Worm (Caenorhabditis elegans) whole organism, late embryonic: ENCODE measurements around the gene let-268.

ENCODE experiments used
- C08G9.2 ChIP-seq: sonication (generic microtip); optimal IDR thresholded peaks from 2 replicates; lab custom pipeline; 2016; ENCODE audit warnings: mild to moderate bottlenecking, missing genetic modification characterization, moderate library complexity, missing compliant biosample characterization
- C38D4.7 ChIP-seq: fragments of 200-800 bp; sonication (Bioruptor generic); optimal IDR thresholded peaks from 2 replicates; lab custom pipeline; 2018; ENCODE audit warnings: mild to moderate bottlenecking, missing genetic modification characterization, moderate library complexity, missing compliant biosample characterization
- K09A11.1 ChIP-seq: sonication (generic microtip); optimal IDR thresholded peaks from 2 replicates; lab custom pipeline; 2017; ENCODE audit warnings: antibody characterized with exemption, mild to moderate bottlenecking, missing genetic modification characterization, missing compliant biosample characterization; ENCODE audit not compliant: insufficient read depth
- Y22D7AL.16 ChIP-seq: sonication (generic microtip); optimal IDR thresholded peaks from 2 replicates; lab custom pipeline; 2016; ENCODE audit warnings: missing genetic modification characterization, missing compliant biosample characterization
- ahr-1 ChIP-seq: sonication (generic microtip); optimal IDR thresholded peaks from 2 replicates; lab custom pipeline; 2016; ENCODE audit warnings: missing genetic modification characterization, missing compliant biosample characterization
- ama-1 ChIP-seq: fragments of 150-350 bp; optimal IDR thresholded peaks from 2 replicates; lab custom pipeline; 2014
- ceh-14 ChIP-seq: sonication (generic microtip); optimal IDR thresholded peaks from 2 replicates; lab custom pipeline; 2016; ENCODE audit warnings: missing genotype, missing genetic modification characterization, missing compliant biosample characterization
- ceh-18 ChIP-seq: sonication (generic microtip); optimal IDR thresholded peaks from 2 replicates; lab custom pipeline; 2016; ENCODE audit warnings: missing genetic modification characterization, missing compliant biosample characterization
- ceh-19 ChIP-seq: fragments of 200-800 bp; sonication (Bioruptor generic); optimal IDR thresholded peaks from 2 replicates; lab custom pipeline; 2018; ENCODE audit warnings: mild to moderate bottlenecking, missing genetic modification characterization, missing compliant biosample characterization
- ceh-2 ChIP-seq: sonication (generic microtip); optimal IDR thresholded peaks from 2 replicates; lab custom pipeline; 2016; ENCODE audit warnings: missing genotype, missing genetic modification characterization, missing compliant biosample characterization
- ceh-22 ChIP-seq: sonication (generic microtip); optimal IDR thresholded peaks from 2 replicates; lab custom pipeline; 2017; ENCODE audit warnings: missing biosample characterization, missing genetic modification characterization
- ceh-31 ChIP-seq: sonication (generic microtip); optimal IDR thresholded peaks from 2 replicates; lab custom pipeline; 2016; ENCODE audit warnings: missing genetic modification characterization, missing compliant biosample characterization
- ceh-45 ChIP-seq: fragments of 200-800 bp; sonication (Bioruptor generic); IDR thresholded peaks from 2 replicates; pipeline ENCODE4 v1.3.6; 2022; ENCODE audit warnings: missing genetic modification reagents, missing genetic modification characterization, missing compliant biosample characterization
- ceh-48 ChIP-seq: sonication (generic microtip); optimal IDR thresholded peaks from 2 replicates; lab custom pipeline; 2016; ENCODE audit warnings: missing genetic modification characterization, inconsistent platforms, missing compliant biosample characterization
- ceh-6 ChIP-seq: fragments of 200-800 bp; sonication (Bioruptor generic); optimal IDR thresholded peaks from 2 replicates; lab custom pipeline; 2018; ENCODE audit warnings: mild to moderate bottlenecking, missing genetic modification characterization, missing compliant biosample characterization
- dve-1 ChIP-seq: sonication (generic microtip); optimal IDR thresholded peaks from 2 replicates; lab custom pipeline; 2017; ENCODE audit warnings: antibody characterized with exemption, mild to moderate bottlenecking, missing genetic modification characterization, missing compliant biosample characterization
- elt-4 ChIP-seq: sonication (generic microtip); optimal IDR thresholded peaks from 2 replicates; lab custom pipeline; 2016; ENCODE audit warnings: missing genetic modification characterization, missing compliant biosample characterization
- eyg-1 ChIP-seq: sonication (generic microtip); optimal IDR thresholded peaks from 2 replicates; lab custom pipeline; 2016; ENCODE audit warnings: missing genotype, missing genetic modification characterization, missing compliant biosample characterization
- fax-1 ChIP-seq: sonication (generic microtip); optimal IDR thresholded peaks from 2 replicates; lab custom pipeline; 2016; ENCODE audit warnings: missing genotype, missing genetic modification characterization, missing compliant biosample characterization
- fkh-10 ChIP-seq: fragments of 150-350 bp; optimal IDR thresholded peaks from 2 replicates; lab custom pipeline; 2014; ENCODE audit warnings: missing biosample characterization, missing genetic modification reagents, missing genetic modification characterization
- hlh-15 ChIP-seq: sonication (generic microtip); optimal IDR thresholded peaks from 2 replicates; lab custom pipeline; 2016; ENCODE audit warnings: missing genetic modification characterization, missing compliant biosample characterization
- hlh-30 ChIP-seq: sonication (generic microtip); optimal IDR thresholded peaks from 2 replicates; lab custom pipeline; 2017; ENCODE audit warnings: antibody characterized with exemption, missing genetic modification characterization, missing compliant biosample characterization; ENCODE audit not compliant: insufficient read depth
- hlh-6 ChIP-seq: sonication (generic microtip); optimal IDR thresholded peaks from 2 replicates; lab custom pipeline; 2016; ENCODE audit warnings: missing genotype, missing genetic modification characterization, missing compliant biosample characterization
- hlh-8 ChIP-seq: sonication (generic microtip); optimal IDR thresholded peaks from 2 replicates; lab custom pipeline; 2016; ENCODE audit warnings: missing genotype, missing genetic modification characterization, missing compliant biosample characterization
- lim-6 ChIP-seq: sonication (generic microtip); optimal IDR thresholded peaks from 2 replicates; lab custom pipeline; 2016; ENCODE audit warnings: missing genetic modification characterization, missing compliant biosample characterization
- nfya-1 ChIP-seq: sonication (generic microtip); optimal IDR thresholded peaks from 2 replicates; lab custom pipeline; 2017; ENCODE audit warnings: missing genetic modification characterization, mild to moderate bottlenecking, missing compliant biosample characterization, antibody characterized with exemption, moderate library complexity
- npax-4 ChIP-seq: sonication (generic microtip); optimal IDR thresholded peaks from 2 replicates; lab custom pipeline; 2016; ENCODE audit warnings: missing genetic modification characterization, missing compliant biosample characterization
- odd-2 ChIP-seq: sonication (generic microtip); optimal IDR thresholded peaks from 2 replicates; lab custom pipeline; 2017; ENCODE audit warnings: antibody characterized with exemption, mild to moderate bottlenecking, missing genetic modification characterization, missing compliant biosample characterization
- pat-9 ChIP-seq: fragments of 200-800 bp; sonication (Bioruptor generic); optimal IDR thresholded peaks from 2 replicates; lab custom pipeline; 2018; ENCODE audit warnings: mild to moderate bottlenecking, missing genetic modification characterization, moderate library complexity, missing compliant biosample characterization
- pqm-1 ChIP-seq: sonication (generic microtip); optimal IDR thresholded peaks from 2 replicates; lab custom pipeline; 2016; ENCODE audit warnings: missing genetic modification characterization, missing compliant biosample characterization
- ref-2 ChIP-seq: sonication (generic microtip); optimal IDR thresholded peaks from 2 replicates; lab custom pipeline; 2016; ENCODE audit warnings: missing genetic modification characterization, missing compliant biosample characterization
- rnt-1 ChIP-seq: sonication (generic microtip); optimal IDR thresholded peaks from 2 replicates; lab custom pipeline; 2016; ENCODE audit warnings: missing genetic modification characterization, missing compliant biosample characterization
- sdc-2 ChIP-seq: sonication (generic microtip); optimal IDR thresholded peaks from 2 replicates; lab custom pipeline; 2016; ENCODE audit warnings: missing genotype, missing genetic modification characterization, missing compliant biosample characterization
- sox-2 ChIP-seq: fragments of 200-800 bp; sonication (Bioruptor generic); IDR thresholded peaks from 2 replicates; pipeline ENCODE4 v1.3.6; 2022; ENCODE audit warnings: missing genetic modification reagents, missing genetic modification characterization, missing compliant biosample characterization
- sox-4 ChIP-seq: sonication (generic microtip); optimal IDR thresholded peaks from 2 replicates; lab custom pipeline; 2017; ENCODE audit warnings: mild to moderate bottlenecking, missing genetic modification characterization, inconsistent platforms, missing compliant biosample characterization
- syd-9 ChIP-seq: sonication (generic microtip); optimal IDR thresholded peaks from 2 replicates; lab custom pipeline; 2016; ENCODE audit warnings: mild to moderate bottlenecking, missing genetic modification characterization, moderate library complexity, missing compliant biosample characterization
- tbx-2 ChIP-seq: sonication (generic microtip); optimal IDR thresholded peaks from 2 replicates; lab custom pipeline; 2016; ENCODE audit warnings: missing genetic modification characterization, missing compliant biosample characterization
- tbx-7 ChIP-seq: sonication (generic microtip); optimal IDR thresholded peaks from 2 replicates; lab custom pipeline; 2016; ENCODE audit warnings: missing genotype, missing genetic modification characterization, missing compliant biosample characterization
- ttx-3 ChIP-seq: sonication (generic microtip); optimal IDR thresholded peaks from 2 replicates; lab custom pipeline; 2016; ENCODE audit warnings: missing genetic modification reagents, missing genetic modification characterization, missing compliant biosample characterization
- unc-42 ChIP-seq: sonication (generic microtip); optimal IDR thresholded peaks from 2 replicates; lab custom pipeline; 2016; ENCODE audit warnings: missing genotype, missing genetic modification characterization, missing compliant biosample characterization
- unc-55 ChIP-seq: sonication (generic microtip); optimal IDR thresholded peaks from 2 replicates; lab custom pipeline; 2017; ENCODE audit warnings: missing biosample characterization, missing genetic modification reagents, missing genetic modification characterization
- zip-5 ChIP-seq: sonication (generic microtip); optimal IDR thresholded peaks from 2 replicates; lab custom pipeline; 2016; ENCODE audit warnings: missing genetic modification characterization, missing compliant biosample characterization
- ztf-16 ChIP-seq: sonication (generic microtip); optimal IDR thresholded peaks from 2 replicates; lab custom pipeline; 2017; ENCODE audit warnings: missing genetic modification characterization, missing compliant biosample characterization

let-268 gene

DNA sequence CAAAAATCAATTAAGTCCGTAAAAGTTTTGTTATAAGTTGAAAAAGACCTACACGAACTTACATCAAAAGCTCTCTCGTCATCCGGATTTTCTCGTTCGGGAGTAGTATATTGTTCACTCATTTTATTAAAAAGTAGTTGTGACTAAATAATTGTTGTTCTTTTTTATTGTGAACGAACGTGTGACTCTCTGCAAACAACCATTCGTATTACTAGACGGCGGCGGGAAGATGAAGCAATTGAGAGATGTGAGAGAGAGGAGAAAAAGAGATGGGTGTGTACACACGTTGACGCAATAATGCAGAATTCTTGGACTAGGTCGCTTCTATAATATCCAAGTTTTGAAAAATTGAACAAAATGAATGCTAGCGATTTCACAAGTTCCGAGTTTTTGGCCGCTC, 5.2 kb upstream of the let-268 start, which contains the start of the genes F52H3.11 and bath-38:
TSS of gene F52H3.11 (minus strand) at position 203 of the 400 bp plus-strand sequence.
TSS of gene bath-38 (minus strand) at position 310 of the 400 bp plus-strand sequence.
- TF ChIP-seq ceh-31 (tag; lab: Kevin White, UChicago): peak; percentile 42
- TF ChIP-seq unc-42: peak; percentile 13
- no peak for TF ChIP-seq odd-2 (tag; lab: Kevin White, UChicago)
- TF ChIP-seq C38D4.7: no peak
- TF ChIP-seq nfya-1 (tag; lab: Kevin White, UChicago): peak; percentile 15
- no peak for TF ChIP-seq tbx-2
- no peak for TF ChIP-seq K09A11.1 (tag; lab: Kevin White, UChicago)
- no peak for TF ChIP-seq sox-4 (tag; lab: Kevin White, UChicago)

DNA sequence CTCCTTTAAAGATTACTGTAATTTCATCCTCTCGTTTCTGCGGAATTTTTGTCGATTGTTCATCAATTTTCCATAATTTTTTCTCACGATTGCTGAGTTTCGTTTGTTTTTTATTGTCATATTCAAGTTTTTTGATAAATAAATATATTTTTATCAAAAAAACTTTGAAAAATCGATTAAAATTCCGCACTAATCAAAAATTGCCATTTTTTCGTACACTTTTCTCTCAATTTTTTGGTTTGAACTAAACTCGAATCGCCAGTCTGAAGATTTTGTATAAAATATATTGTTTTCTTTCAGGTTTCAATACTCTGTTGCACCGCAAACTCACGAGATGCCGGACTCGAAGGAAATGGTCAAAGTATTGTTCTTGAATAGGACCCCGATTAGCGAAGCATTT, 1.1 kb upstream of the let-268 start, which contains the start of gene ogr-2:
TSS of gene ogr-2 (plus strand) at position 301 of the 400 bp plus-strand sequence.
- TF ChIP-seq syd-9 (tag; lab: Kevin White, UChicago): no peak
- no peak for TF ChIP-seq unc-42
- no peak for TF ChIP-seq ceh-48
- TF ChIP-seq ztf-16 (tag; lab: Kevin White, UChicago): no peak
- no peak for TF ChIP-seq ahr-1 (tag; lab: Kevin White, UChicago)
- TF ChIP-seq odd-2 (tag; lab: Kevin White, UChicago): no peak
- TF ChIP-seq hlh-15: no peak
- TF ChIP-seq dve-1 (tag; lab: Kevin White, UChicago): no peak
- no peak for TF ChIP-seq elt-4
- no peak for TF ChIP-seq nfya-1 (tag; lab: Kevin White, UChicago)
- TF ChIP-seq ceh-22 (tag; lab: Kevin White, UChicago): no peak
- TF ChIP-seq npax-4 (tag; lab: Kevin White, UChicago): no peak
- TF ChIP-seq pat-9 (tag; lab: Kevin White, UChicago): no peak
- TF ChIP-seq sdc-2 (tag; lab: Kevin White, UChicago): no peak
- no peak for TF ChIP-seq tbx-7
- TF ChIP-seq ceh-14: no peak

DNA sequence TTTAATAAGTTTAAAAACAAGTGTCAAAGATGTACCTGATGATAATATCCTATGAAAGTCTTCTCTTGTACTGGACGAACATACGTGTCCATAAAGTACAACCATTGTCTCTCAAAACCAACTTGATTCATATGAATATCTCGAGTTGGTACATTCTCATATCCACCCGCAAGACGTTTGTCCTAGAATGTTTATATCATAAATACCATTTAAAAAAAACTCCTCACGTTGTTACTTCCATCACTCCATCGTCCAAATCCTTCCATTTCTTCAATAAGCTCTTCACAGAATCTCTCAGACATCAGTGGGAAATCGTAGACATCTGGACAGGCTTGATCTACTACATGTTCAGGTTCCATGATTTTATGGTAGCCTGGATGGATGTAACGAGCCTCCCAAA, 4.4 kb downstream of the let-268 start:
- TF ChIP-seq fax-1 (tag; lab: Kevin White, UChicago) (no peak), ceh-14 (no peak), Y22D7AL.16 (no peak), sdc-2 (tag; lab: Kevin White, UChicago) (no peak), unc-55 (GFP tag; lab: Kevin White, UChicago) (no peak), K09A11.1 (tag; lab: Kevin White, UChicago) (no peak), ama-1 (lab: Kevin White, UChicago) (no peak), ceh-48 (no peak), eyg-1 (tag; lab: Kevin White, UChicago) (no peak), ceh-19 (GFP tag; lab: Kevin White, UChicago) (no peak), nfya-1 (tag; lab: Kevin White, UChicago) (no peak), ceh-6 (GFP tag; lab: Kevin White, UChicago) (no peak), hlh-6 (tag; lab: Kevin White, UChicago) (no peak), pat-9 (tag; lab: Kevin White, UChicago) (no peak), fkh-10 (GFP tag; lab: Kevin White, UChicago) (no peak), hlh-8 (tag; lab: Kevin White, UChicago) (no peak)

DNA sequence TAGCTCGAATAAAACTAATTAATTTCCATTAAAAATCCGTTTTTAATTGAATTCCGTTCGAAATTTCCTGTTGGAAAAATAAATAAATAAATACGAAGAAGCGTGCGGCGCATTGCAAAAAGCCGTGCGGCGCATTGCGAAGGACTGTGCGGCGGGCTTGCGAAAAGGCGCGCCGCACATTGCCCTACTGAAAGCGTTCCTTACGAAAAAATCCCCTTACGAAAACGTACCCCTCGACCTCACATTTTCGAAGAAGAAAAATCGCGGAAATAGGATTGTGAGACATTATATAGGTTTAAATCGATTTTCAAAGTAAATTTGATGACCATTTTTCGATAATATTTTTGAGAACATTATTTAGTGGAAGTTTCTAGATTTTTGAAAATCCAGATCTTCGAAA, 5.0 kb downstream of the let-268 start:
- TF ChIP-seq ceh-45 (GFP tag; lab: Robert Waterston, UW): peak; percentile 78; the same call in 1 of the 2 replicates

DNA sequence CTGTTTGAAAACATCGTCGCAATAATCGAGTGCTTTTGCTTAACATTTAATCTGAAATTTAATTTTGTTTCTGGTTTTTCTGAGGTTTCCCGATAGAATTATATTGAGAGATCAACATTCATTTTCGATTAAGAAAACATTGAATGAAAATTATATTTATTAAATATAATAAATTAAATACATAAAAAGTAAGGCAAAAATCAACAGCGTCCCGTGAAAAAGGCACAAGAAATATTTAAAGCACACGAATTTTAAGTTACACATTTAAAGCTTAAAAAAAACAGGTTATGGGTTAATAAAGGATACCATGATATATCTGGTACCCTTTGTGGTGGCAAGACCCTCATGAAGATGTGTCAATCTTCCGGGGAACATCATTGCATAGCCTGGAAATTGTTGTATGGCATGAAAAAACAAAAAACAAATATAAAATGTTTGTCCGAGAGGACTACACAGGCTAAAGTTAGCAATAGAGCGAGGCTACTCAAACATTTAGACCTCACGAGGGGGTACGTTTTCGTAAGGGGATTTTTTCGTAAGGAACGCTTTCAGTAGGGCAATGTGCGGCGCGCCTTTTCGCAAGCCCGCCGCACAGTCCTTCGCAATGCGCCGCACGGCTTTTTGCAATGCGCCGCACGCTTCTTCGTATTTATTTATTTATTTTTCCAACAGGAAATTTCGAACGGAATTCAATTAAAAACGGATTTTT, 6.5 kb downstream of the let-268 start, which contains the start of gene mtcu-2:
TSS of gene mtcu-2 (minus strand) at position 51 of the 709 bp plus-strand sequence.
- TF ChIP-seq dve-1 (tag; lab: Kevin White, UChicago): peak; percentile 33
- TF ChIP-seq fax-1 (tag; lab: Kevin White, UChicago): peak; percentile 23
- peak; percentile 73 for TF ChIP-seq sox-2 (GFP tag; lab: Robert Waterston, UW)
- peak; percentile 10 for TF ChIP-seq zip-5
- TF ChIP-seq pqm-1 (tag; lab: Kevin White, UChicago): peak; percentile 5
- peak; percentile 60 for TF ChIP-seq ceh-14
- peak; percentile 66 for TF ChIP-seq C08G9.2 (tag; lab: Kevin White, UChicago)
- peak; percentile 0 for TF ChIP-seq ttx-3 (tag; lab: Kevin White, UChicago)
- TF ChIP-seq ref-2 (tag; lab: Kevin White, UChicago): peak; percentile 47
- TF ChIP-seq ceh-45 (GFP tag; lab: Robert Waterston, UW): peak; percentile 95
- peak; percentile 45 for TF ChIP-seq ceh-18 (tag; lab: Kevin White, UChicago)
- peak; percentile 85 for TF ChIP-seq ceh-31 (tag; lab: Kevin White, UChicago)
- TF ChIP-seq rnt-1 (tag; lab: Kevin White, UChicago): peak; percentile 56
- peak; percentile 19 for TF ChIP-seq ahr-1 (tag; lab: Kevin White, UChicago)
- TF ChIP-seq lim-6: peak; percentile 49
- peak; percentile 53 for TF ChIP-seq ceh-2 (tag; lab: Kevin White, UChicago)
- TF ChIP-seq hlh-30 (tag; lab: Kevin White, UChicago): peak; percentile 10
